Fruit fly (Drosophila melanogaster) whole organism, embryonic: Measurements from ENCODE around the gene CG15803.
A peak's percentile ranks its signal among the peaks of the same experiment; 100 is the strongest.

Source experiments
- ATbp ChIP-seq: fragments of 200-800 bp; sonication (Bioruptor generic); optimal IDR thresholded peaks from 2 replicates; lab custom pipeline; 2017; ENCODE audit warnings: missing biosample characterization, mild to moderate bottlenecking, missing genetic modification characterization, missing genetic modification reagents
- B-H2 ChIP-seq: fragments of 200-800 bp; sonication (Bioruptor generic); optimal IDR thresholded peaks from 2 replicates; lab custom pipeline; 2018; ENCODE audit warnings: missing biosample characterization, mild to moderate bottlenecking, missing genetic modification characterization
- Bdp1 ChIP-seq: fragments of 200-800 bp; sonication (Bioruptor generic); optimal IDR thresholded peaks from 3 replicates; lab custom pipeline; 2016; ENCODE audit warnings: missing biosample characterization, missing genetic modification characterization
- CG10431 ChIP-seq: fragments of 200-800 bp; sonication (Bioruptor generic); optimal IDR thresholded peaks from 3 replicates; lab custom pipeline; 2018; ENCODE audit warnings: missing biosample characterization, mild to moderate bottlenecking, missing genetic modification characterization
- CG11093 ChIP-seq: fragments of 200-800 bp; sonication (Bioruptor generic); IDR thresholded peaks from 3 replicates; pipeline ENCODE4 v1.3.6; 2022; ENCODE audit warnings: missing biosample characterization, missing genetic modification characterization
- CG11247 ChIP-seq: fragments of 200-800 bp; sonication (Bioruptor generic); IDR thresholded peaks from 2 replicates; pipeline ENCODE4 v1.3.6; 2022; ENCODE audit warnings: missing biosample characterization, missing genetic modification characterization
- CG11695 ChIP-seq: fragments of 200-800 bp; sonication (Bioruptor generic); IDR thresholded peaks from 3 replicates; pipeline ENCODE4 v1.3.6; 2022; ENCODE audit warnings: missing biosample characterization, missing genetic modification characterization
- CG12769 ChIP-seq: fragments of 200-800 bp; sonication (Bioruptor generic); optimal IDR thresholded peaks from 2 replicates; lab custom pipeline; 2019; ENCODE audit warnings: missing biosample characterization, mild to moderate bottlenecking, missing genetic modification characterization, moderate library complexity
- CG14014 ChIP-seq: fragments of 200-800 bp; sonication (Bioruptor generic); IDR thresholded peaks from 2 replicates; pipeline ENCODE4 v1.3.6; 2022; ENCODE audit warnings: missing biosample characterization, missing genetic modification characterization
- CG16779 ChIP-seq: fragments of 200-800 bp; sonication (Bioruptor generic); IDR thresholded peaks from 2 replicates; pipeline ENCODE4 v1.3.6; 2022; ENCODE audit warnings: missing biosample characterization, missing genetic modification characterization
- CG17385 ChIP-seq: fragments of 200-800 bp; sonication (Bioruptor generic); optimal IDR thresholded peaks from 3 replicates; lab custom pipeline; 2018; ENCODE audit warnings: missing biosample characterization, mild to moderate bottlenecking, missing genetic modification characterization
- CG17802 ChIP-seq: fragments of 200-800 bp; sonication (Bioruptor generic); optimal IDR thresholded peaks from 2 replicates; lab custom pipeline; 2018; ENCODE audit warnings: missing biosample characterization, mild to moderate bottlenecking, missing genetic modification characterization, moderate library complexity
- CG30403 ChIP-seq: fragments of 200-800 bp; sonication (Bioruptor generic); optimal IDR thresholded peaks from 3 replicates; lab custom pipeline; 2016; ENCODE audit warnings: missing biosample characterization, missing genetic modification characterization
- CG30431 ChIP-seq: fragments of 200-800 bp; sonication (Bioruptor generic); optimal IDR thresholded peaks from 2 replicates; lab custom pipeline; 2017; ENCODE audit warnings: missing biosample characterization, missing genetic modification characterization
- CG31388 ChIP-seq: fragments of 200-800 bp; sonication (Bioruptor generic); optimal IDR thresholded peaks from 2 replicates; lab custom pipeline; 2016; ENCODE audit warnings: missing biosample characterization, missing genetic modification characterization
- CG33213 ChIP-seq: fragments of 200-800 bp; sonication (Bioruptor generic); optimal IDR thresholded peaks from 3 replicates; lab custom pipeline; 2016; ENCODE audit warnings: missing biosample characterization, missing genetic modification characterization
- CG4328 ChIP-seq: fragments of 200-800 bp; sonication (Bioruptor generic); optimal IDR thresholded peaks from 3 replicates; lab custom pipeline; 2017; ENCODE audit warnings: missing biosample characterization, missing genetic modification reagents, missing genetic modification characterization
- CG4707 ChIP-seq: fragments of 200-800 bp; sonication (Bioruptor generic); optimal IDR thresholded peaks from 2 replicates; lab custom pipeline; 2018; ENCODE audit warnings: missing biosample characterization, mild to moderate bottlenecking, missing genetic modification characterization, moderate library complexity
- CG5180 ChIP-seq: fragments of 200-800 bp; sonication (Bioruptor generic); optimal IDR thresholded peaks from 3 replicates; lab custom pipeline; 2017; ENCODE audit warnings: missing biosample characterization, missing genetic modification characterization, mild to moderate bottlenecking, moderate library complexity, missing genetic modification reagents
- CG6175 ChIP-seq: fragments of 200-800 bp; sonication (Bioruptor generic); IDR thresholded peaks from 3 replicates; pipeline ENCODE4 v1.3.6; 2022; ENCODE audit warnings: missing biosample characterization, missing genetic modification characterization
- CG7357 ChIP-seq: fragments of 200-800 bp; sonication (Bioruptor generic); IDR thresholded peaks from 3 replicates; pipeline ENCODE4 v1.3.6; 2022; ENCODE audit warnings: missing biosample characterization, missing genetic modification characterization
- CG7556 ChIP-seq: fragments of 200-800 bp; sonication (Bioruptor generic); optimal IDR thresholded peaks from 2 replicates; lab custom pipeline; 2017; ENCODE audit warnings: missing biosample characterization, mild to moderate bottlenecking, missing genetic modification characterization
- CG8281 ChIP-seq: fragments of 200-800 bp; sonication (Bioruptor generic); optimal IDR thresholded peaks from 2 replicates; lab custom pipeline; 2018; ENCODE audit warnings: missing biosample characterization, mild to moderate bottlenecking, missing genetic modification characterization, moderate library complexity
- CG9797 ChIP-seq: fragments of 200-800 bp; sonication (Bioruptor generic); optimal IDR thresholded peaks from 3 replicates; lab custom pipeline; 2018; ENCODE audit warnings: missing biosample characterization, mild to moderate bottlenecking, missing genetic modification characterization
- CrebB ChIP-seq: fragments of 200-800 bp; sonication (Bioruptor generic); optimal IDR thresholded peaks from 3 replicates; lab custom pipeline; 2018; ENCODE audit warnings: missing biosample characterization, mild to moderate bottlenecking, missing genetic modification characterization
- D19B ChIP-seq: fragments of 200-800 bp; sonication (Bioruptor generic); optimal IDR thresholded peaks from 2 replicates; lab custom pipeline; 2017; ENCODE audit warnings: missing biosample characterization, mild to moderate bottlenecking, missing genetic modification characterization
- Dll ChIP-seq: fragments of 200-800 bp; sonication (Bioruptor generic); IDR thresholded peaks from 4 replicates; pipeline ENCODE4 v1.3.6; 2022; ENCODE audit warnings: missing biosample characterization, missing genetic modification characterization; ENCODE audit not compliant: partially characterized antibody
- Fer3 ChIP-seq: fragments of 200-800 bp; sonication (Bioruptor generic); optimal IDR thresholded peaks from 2 replicates; lab custom pipeline; 2018; ENCODE audit warnings: missing biosample characterization, mild to moderate bottlenecking, missing genetic modification characterization, moderate library complexity
- Hr3 ChIP-seq: fragments of 200-800 bp; sonication (Bioruptor generic); optimal IDR thresholded peaks from 3 replicates; lab custom pipeline; 2016; ENCODE audit warnings: missing biosample characterization, missing genetic modification characterization
- MESR4 ChIP-seq: fragments of 200-800 bp; sonication (Bioruptor generic); optimal IDR thresholded peaks from 2 replicates; lab custom pipeline; 2018; ENCODE audit warnings: missing biosample characterization, mild to moderate bottlenecking, missing genetic modification characterization, moderate library complexity
- Pdp1 ChIP-seq, 2 experiments: fragments of 200-800 bp; sonication (Bioruptor generic); optimal IDR thresholded peaks; 3 replicates each; lab custom pipeline; 2016; ENCODE audit warnings: missing biosample characterization in 2 of 2, missing genetic modification characterization in 2 of 2, mild to moderate bottlenecking in 1 of 2, moderate library complexity in 1 of 2
- amos ChIP-seq: fragments of 200-800 bp; sonication (Bioruptor generic); IDR thresholded peaks from 2 replicates; pipeline ENCODE4 v1.3.6; 2022; ENCODE audit warnings: missing biosample characterization, missing genetic modification characterization; ENCODE audit not compliant: partially characterized antibody
- bcd ChIP-seq: fragments of 200-800 bp; sonication (Bioruptor generic); optimal IDR thresholded peaks from 2 replicates; lab custom pipeline; 2017; ENCODE audit warnings: missing biosample characterization, mild to moderate bottlenecking, missing genetic modification characterization
- ci ChIP-seq: fragments of 200-800 bp; sonication (Bioruptor generic); IDR thresholded peaks from 3 replicates; pipeline ENCODE4 v1.3.6; 2022; ENCODE audit warnings: missing biosample characterization, missing genetic modification characterization
- esg ChIP-seq: fragments of 200-800 bp; sonication (Bioruptor generic); conservative IDR thresholded peaks from 2 replicates; pipeline ENCODE4 v1.3.6; 2022; ENCODE audit warnings: missing biosample characterization, missing genetic modification characterization
- fru ChIP-seq: fragments of >200 bp; optimal IDR thresholded peaks from 2 replicates; lab custom pipeline; 2017
- ftz-f1 ChIP-seq: fragments of 200-800 bp; sonication (Bioruptor generic); optimal IDR thresholded peaks from 2 replicates; lab custom pipeline; 2016; ENCODE audit warnings: missing biosample characterization, missing genetic modification characterization
- grau ChIP-seq: fragments of 200-800 bp; optimal IDR thresholded peaks from 3 replicates; lab custom pipeline; 2019; ENCODE audit warnings: missing biosample characterization, mild to moderate bottlenecking, missing genetic modification characterization, moderate library complexity
- gsb-n ChIP-seq: fragments of 200-800 bp; sonication (Bioruptor generic); optimal IDR thresholded peaks from 3 replicates; lab custom pipeline; 2018; ENCODE audit warnings: missing biosample characterization, mild to moderate bottlenecking, missing genetic modification characterization
- hkb ChIP-seq, 2 experiments: fragments of 200-800 bp in 1 of 2; fragments of >200 bp in 1 of 2; sonication (Bioruptor generic) in 1 of 2; IDR thresholded peaks in 1 of 2; optimal IDR thresholded peaks in 1 of 2; 2 replicates each; pipeline versions ENCODE4 v1.3.6 to Lab custom; 2017 to 2022; ENCODE audit warnings: missing biosample characterization in 1 of 2, missing genetic modification characterization in 1 of 2
- lab ChIP-seq: fragments of 200-800 bp; sonication (Bioruptor generic); optimal IDR thresholded peaks from 3 replicates; lab custom pipeline; 2017; ENCODE audit warnings: missing biosample characterization, missing genetic modification characterization, mild to moderate bottlenecking, moderate library complexity, missing genetic modification reagents
- lbe ChIP-seq: fragments of 200-800 bp; sonication (Bioruptor generic); optimal IDR thresholded peaks from 2 replicates; lab custom pipeline; 2016; ENCODE audit warnings: missing biosample characterization, mild to moderate bottlenecking, missing genetic modification characterization
- lmd ChIP-seq: fragments of 200-800 bp; sonication (Bioruptor generic); IDR thresholded peaks from 2 replicates; pipeline ENCODE4 v1.3.6; 2022; ENCODE audit warnings: missing biosample characterization, missing genetic modification characterization
- nerfin-2 ChIP-seq: fragments of 200-800 bp; sonication (Bioruptor generic); IDR thresholded peaks from 2 replicates; pipeline ENCODE4 v1.3.6; 2022; ENCODE audit warnings: missing biosample characterization, missing genetic modification characterization; ENCODE audit not compliant: partially characterized antibody
- p53 ChIP-seq: fragments of 200-800 bp; sonication (Bioruptor generic); optimal IDR thresholded peaks from 2 replicates; lab custom pipeline; 2016; ENCODE audit warnings: missing biosample characterization, missing genetic modification characterization
- pan ChIP-seq, 4 experiments: fragments of >200 bp in 3 of 4; fragments of 200-800 bp in 1 of 4; sonication (Bioruptor generic) in 1 of 4; optimal IDR thresholded peaks in 3 of 4; IDR thresholded peaks in 1 of 4; 2 replicates each; pipeline versions ENCODE4 v1.3.6 to Lab custom; 2017 to 2022; ENCODE audit warnings: missing biosample characterization in 2 of 4, missing genetic modification characterization in 2 of 4, mixed read lengths in 1 of 4
- pum ChIP-seq: fragments of 200-800 bp; sonication (Bioruptor generic); optimal IDR thresholded peaks from 2 replicates; lab custom pipeline; 2016; ENCODE audit warnings: missing biosample characterization, missing genetic modification characterization
- sens ChIP-seq: fragments of 200-800 bp; sonication (Bioruptor generic); peaks from one replicate; lab custom pipeline; 2016; ENCODE audit warnings: missing biosample characterization, missing genetic modification characterization
- tio ChIP-seq: fragments of 200-800 bp; sonication (Bioruptor generic); optimal IDR thresholded peaks from 2 replicates; lab custom pipeline; 2017; ENCODE audit warnings: missing biosample characterization, missing genetic modification characterization, inconsistent platforms
- vfl ChIP-seq: fragments of 200-800 bp; sonication (Bioruptor generic); optimal IDR thresholded peaks from 2 replicates; lab custom pipeline; 2016; ENCODE audit warnings: missing biosample characterization, missing genetic modification characterization

CG15803 gene

DNA sequence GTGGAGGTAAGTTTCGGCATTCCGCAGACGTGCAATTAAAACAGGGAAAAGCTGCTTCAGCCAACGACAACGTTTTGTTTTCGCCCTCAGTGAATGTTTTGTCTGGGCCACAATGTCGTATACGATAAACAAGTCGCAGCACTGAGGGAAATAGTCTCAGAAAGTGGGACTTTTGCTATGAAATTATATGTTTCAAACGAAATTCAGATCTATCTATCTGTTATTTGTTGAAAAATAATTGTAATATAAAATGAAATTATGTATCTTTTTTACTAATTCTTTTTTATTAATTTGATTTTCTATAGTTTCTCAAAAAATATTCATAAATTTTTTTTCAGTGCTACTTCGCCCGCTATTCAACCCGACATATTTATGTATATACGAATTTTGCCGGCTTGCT, 32.9 kb upstream of the CG15803 start:
- TF ChIP-seq ci, result 0 out of 3 replicates have a peak, but pooled peaks have one; percentile 47
- TF ChIP-seq CG9797 (GFP tag; lab: Kevin White, UChicago), result no peak
- no peak for TF ChIP-seq hkb (optimal IDR thresholded peaks at IDR 0.05; lab: Kevin White, UChicago)
- peak; percentile 67; the same call in 1 of the 2 replicates for TF ChIP-seq hkb (GFP tag; IDR thresholded peaks at IDR 0.05; lab: Robert Waterston, UW)
- no peak for TF ChIP-seq CG8281 (tag; lab: Kevin White, UChicago)
- TF ChIP-seq Fer3 (tag; lab: Kevin White, UChicago), result no peak
- TF ChIP-seq pan (optimal IDR thresholded peaks at IDR 0.05; lab: Kevin White, UChicago), result no peak
- TF ChIP-seq pan (GFP tag; optimal IDR thresholded peaks at IDR 0.05 in 1 of 2, IDR thresholded peaks at IDR 0.05 in 1 of 2), result peak in 1 of 2 experiments; percentile 68
- no peak for TF ChIP-seq CG17802 (tag; lab: Kevin White, UChicago)
- TF ChIP-seq CG10431 (GFP tag; lab: Kevin White, UChicago), result no peak
- 0 out of 2 replicates have a peak, but pooled peaks have one; percentile 33 for TF ChIP-seq CG11247 (GFP tag; lab: Robert Waterston, UW)
- TF ChIP-seq Dll, result no peak
- peak; percentile 19 for TF ChIP-seq ATbp (GFP tag; lab: Kevin White, UChicago)
- no peak for TF ChIP-seq pum (GFP tag; lab: Kevin White, UChicago)
- peak; percentile 70 for TF ChIP-seq grau (tag; lab: Kevin White, UChicago)
- TF ChIP-seq Pdp1 (GFP tag; optimal IDR thresholded peaks at IDR 0.05; lab: Kevin White, UChicago), result no peak
- peak; percentile 62 for TF ChIP-seq lbe (GFP tag; lab: Kevin White, UChicago)
- TF ChIP-seq CG7357 (GFP tag; lab: Robert Waterston, UW), result no peak
- TF ChIP-seq CG4707 (GFP tag; lab: Kevin White, UChicago), result no peak
- no peak for TF ChIP-seq CG16779 (GFP tag; lab: Robert Waterston, UW)
- no peak for TF ChIP-seq p53 (GFP tag; lab: Kevin White, UChicago)
- peak; percentile 33 for TF ChIP-seq sens (GFP tag; lab: Kevin White, UChicago)
- TF ChIP-seq B-H2, result no peak
- no peak for TF ChIP-seq amos (GFP tag; lab: Robert Waterston, UW)
- TF ChIP-seq D19B (GFP tag; lab: Kevin White, UChicago), result no peak
- peak; percentile 63 for TF ChIP-seq CG30403 (GFP tag; lab: Kevin White, UChicago)
- peak; percentile 65 for TF ChIP-seq CG14014
- TF ChIP-seq ftz-f1 (GFP tag; lab: Kevin White, UChicago), result no peak
- no peak for TF ChIP-seq CG11093 (GFP tag; lab: Robert Waterston, UW)
- TF ChIP-seq CG7556 (GFP tag; lab: Kevin White, UChicago), result no peak
- no peak for TF ChIP-seq CG30431 (GFP tag; lab: Kevin White, UChicago)
- peak; percentile 54; the same call in 1 of the 3 replicates for TF ChIP-seq CG11695 (GFP tag; lab: Robert Waterston, UW)
- TF ChIP-seq MESR4 (GFP tag; lab: Kevin White, UChicago), result no peak
- TF ChIP-seq lmd (GFP tag; lab: Robert Waterston, UW), result peak; percentile 34; the same call in 1 of the 2 replicates
- TF ChIP-seq fru, result no peak
- no peak for TF ChIP-seq CG4328
- TF ChIP-seq gsb-n, result peak; percentile 27
- no peak for TF ChIP-seq vfl (GFP tag; lab: Kevin White, UChicago)
- no peak for TF ChIP-seq CG33213 (GFP tag; lab: Kevin White, UChicago)
- no peak for TF ChIP-seq nerfin-2 (GFP tag; lab: Robert Waterston, UW)
- no peak for TF ChIP-seq CG5180
- 0 out of 3 replicates have a peak, but pooled peaks have one; percentile 12 for TF ChIP-seq CG6175 (GFP tag; lab: Robert Waterston, UW)
- TF ChIP-seq CG12769 (tag; lab: Kevin White, UChicago), result no peak
- no peak for TF ChIP-seq bcd
- no peak for TF ChIP-seq tio
- TF ChIP-seq CrebB (tag; lab: Kevin White, UChicago), result no peak
- peak; percentile 23 for TF ChIP-seq lab
- peak; percentile 24 for TF ChIP-seq Hr3 (GFP tag; lab: Kevin White, UChicago)
- TF ChIP-seq esg (GFP tag; lab: Robert Waterston, UW), result no peak
- TF ChIP-seq CG17385 (GFP tag; lab: Kevin White, UChicago), result peak; percentile 54
- no peak for TF ChIP-seq CG31388 (GFP tag; lab: Kevin White, UChicago)
- TF ChIP-seq Bdp1 (GFP tag; lab: Kevin White, UChicago), result no peak
